Worm (Caenorhabditis elegans) whole organism, L3 larva: Measurements from ENCODE around the gene perm-5.
A peak's percentile ranks its signal among the peaks of the same experiment; 100 is the strongest.

Source experiments
- R02D3.7 ChIP-seq: fragments of 150-350 bp; optimal IDR thresholded peaks from 2 replicates; lab custom pipeline; 2014; ENCODE audit warnings: missing biosample characterization, missing genetic modification characterization
- ZK546.5 ChIP-seq: sonication (generic microtip); optimal IDR thresholded peaks from 2 replicates; lab custom pipeline; 2017; ENCODE audit warnings: missing biosample characterization, missing genetic modification characterization
- ama-1 ChIP-seq: fragments of 150-350 bp; optimal IDR thresholded peaks from 2 replicates; lab custom pipeline; 2018
- ceh-28 ChIP-seq: fragments of 150-350 bp; optimal IDR thresholded peaks from 2 replicates; lab custom pipeline; 2014; ENCODE audit warnings: missing biosample characterization, missing genetic modification reagents, missing genetic modification characterization
- ceh-9 ChIP-seq: sonication (generic microtip); optimal IDR thresholded peaks from 2 replicates; lab custom pipeline; 2018; ENCODE audit warnings: missing biosample characterization, missing genetic modification characterization
- daf-12 ChIP-seq: fragments of 150-350 bp; optimal IDR thresholded peaks from 2 replicates; lab custom pipeline; 2014; ENCODE audit warnings: missing biosample characterization, missing genetic modification reagents, missing genetic modification characterization
- egl-27 ChIP-seq: sonication (generic microtip); optimal IDR thresholded peaks from 4 replicates; lab custom pipeline; 2017; ENCODE audit warnings: missing biosample characterization, missing genetic modification reagents, missing genetic modification characterization
- egl-5 ChIP-seq: fragments of 150-350 bp; optimal IDR thresholded peaks from 2 replicates; lab custom pipeline; 2017; ENCODE audit warnings: missing biosample characterization, missing genetic modification reagents, missing genetic modification characterization, inconsistent platforms
- elt-3 ChIP-seq, 3 experiments: fragments of 150-350 bp in 1 of 3; sonication (generic microtip) in 2 of 3; optimal IDR thresholded peaks; 2 replicates in 2 of 3; 4 replicates in 1 of 3; lab custom pipeline; 2014 to 2017; ENCODE audit warnings: missing biosample characterization in 3 of 3, missing genetic modification characterization in 3 of 3
- fkh-10 ChIP-seq: sonication (generic microtip); optimal IDR thresholded peaks from 2 replicates; lab custom pipeline; 2017; ENCODE audit warnings: missing biosample characterization, missing genetic modification reagents, missing genetic modification characterization
- fkh-2 ChIP-seq: fragments of 150-350 bp; optimal IDR thresholded peaks from 2 replicates; lab custom pipeline; 2014; ENCODE audit warnings: missing biosample characterization, missing genetic modification reagents, missing genetic modification characterization
- lsy-12 ChIP-seq: sonication (generic microtip); optimal IDR thresholded peaks from 2 replicates; lab custom pipeline; 2016; ENCODE audit warnings: mild to moderate bottlenecking, missing genetic modification characterization, missing compliant biosample characterization
- mdl-1 ChIP-seq: fragments of 150-350 bp; optimal IDR thresholded peaks from 2 replicates; lab custom pipeline; 2014; ENCODE audit warnings: missing biosample characterization, missing genetic modification characterization
- nhr-11 ChIP-seq: fragments of 150-350 bp; optimal IDR thresholded peaks from 2 replicates; lab custom pipeline; 2014; ENCODE audit warnings: missing biosample characterization, missing genetic modification characterization
- nhr-23 ChIP-seq: fragments of 150-350 bp; optimal IDR thresholded peaks from 2 replicates; lab custom pipeline; 2014; ENCODE audit warnings: missing biosample characterization, missing genetic modification reagents, missing genetic modification characterization
- nhr-237 ChIP-seq: fragments of 150-350 bp; optimal IDR thresholded peaks from 2 replicates; lab custom pipeline; 2014; ENCODE audit warnings: missing biosample characterization, missing genetic modification characterization
- nhr-25 ChIP-seq: sonication (generic microtip); optimal IDR thresholded peaks from 2 replicates; lab custom pipeline; 2017; ENCODE audit warnings: missing biosample characterization, missing genetic modification characterization
- nhr-28 ChIP-seq: fragments of 150-350 bp; optimal IDR thresholded peaks from 2 replicates; lab custom pipeline; 2014; ENCODE audit warnings: missing biosample characterization, missing genetic modification characterization
- nhr-67 ChIP-seq: fragments of 150-350 bp; optimal IDR thresholded peaks from 2 replicates; lab custom pipeline; 2014; ENCODE audit warnings: missing biosample characterization, missing genetic modification characterization
- nhr-76 ChIP-seq: fragments of 150-350 bp; sonication (generic microtip); optimal IDR thresholded peaks from 5 replicates; lab custom pipeline; 2014; ENCODE audit warnings: missing biosample characterization, missing genetic modification characterization
- nhr-77 ChIP-seq: fragments of 150-350 bp; optimal IDR thresholded peaks from 2 replicates; lab custom pipeline; 2014; ENCODE audit warnings: missing biosample characterization, missing genetic modification characterization
- pha-4 ChIP-seq: fragments of 150-350 bp; optimal IDR thresholded peaks from 2 replicates; lab custom pipeline; 2014; ENCODE audit warnings: missing biosample characterization, missing genetic modification reagents, missing genetic modification characterization
- sea-2 ChIP-seq: fragments of 150-350 bp; sonication (generic microtip); optimal IDR thresholded peaks from 4 replicates; lab custom pipeline; 2014; ENCODE audit warnings: missing biosample characterization, missing genetic modification reagents, missing genetic modification characterization
- tbx-2 ChIP-seq: sonication (generic microtip); optimal IDR thresholded peaks from 2 replicates; lab custom pipeline; 2016; ENCODE audit warnings: mild to moderate bottlenecking, missing genetic modification characterization, missing compliant biosample characterization
- zag-1 ChIP-seq: fragments of 150-350 bp; optimal IDR thresholded peaks from 2 replicates; lab custom pipeline; 2014; ENCODE audit warnings: missing biosample characterization, missing genetic modification characterization
- ztf-11 ChIP-seq: fragments of 150-350 bp; optimal IDR thresholded peaks from 2 replicates; lab custom pipeline; 2014; ENCODE audit warnings: missing biosample characterization, missing genetic modification characterization

The perm-5 gene

DNA sequence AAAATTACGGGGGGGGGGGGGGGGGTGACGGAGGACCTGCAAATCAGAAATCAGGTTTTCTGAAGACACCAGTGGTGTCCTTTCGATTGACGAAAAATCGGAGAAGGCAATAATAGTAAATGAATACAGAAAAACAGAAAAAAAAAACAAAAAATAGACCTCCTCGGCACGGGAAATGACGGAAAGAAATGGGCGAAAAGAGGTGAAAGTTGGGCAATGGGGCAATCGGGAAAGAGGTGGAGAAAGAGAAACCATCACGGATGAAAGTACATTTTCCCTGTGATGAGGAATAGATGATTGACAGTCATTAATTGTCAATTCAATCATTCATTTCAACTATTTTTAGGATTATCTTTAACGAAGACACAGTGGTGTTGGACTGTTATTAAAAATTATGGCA lies 649 bp upstream of the perm-5 start:
- TF ChIP-seq ama-1 (lab: Kevin White, UChicago), result no peak
- TF ChIP-seq fkh-2 (tag; lab: Kevin White, UChicago), result no peak
- TF ChIP-seq tbx-2 (tag; lab: Kevin White, UChicago), result no peak
- TF ChIP-seq sea-2 (GFP tag; lab: Kevin White, UChicago), result no peak
- TF ChIP-seq egl-27 (tag; lab: Kevin White, UChicago), result no peak
- TF ChIP-seq nhr-23, result peak; percentile 5

- TF ChIP-seq ceh-9 (tag; lab: Kevin White, UChicago), result no peak
- no peak for TF ChIP-seq ZK546.5 (tag; lab: Kevin White, UChicago)
- no peak for TF ChIP-seq R02D3.7
- no peak for TF ChIP-seq mdl-1 (tag; lab: Kevin White, UChicago)
- TF ChIP-seq nhr-67 (tag; lab: Kevin White, UChicago), result no peak
- TF ChIP-seq pha-4 (tag; lab: Kevin White, UChicago), result no peak
- peak; percentile 50 for TF ChIP-seq nhr-25 (tag; lab: Kevin White, UChicago)
Observed at ce11 chrIV:5701646-5702045, 1.6 kb downstream of the perm-5 start.

- peak; percentile 64 for TF ChIP-seq nhr-25 (tag; lab: Kevin White, UChicago)
- no peak for TF ChIP-seq nhr-28 (tag; lab: Kevin White, UChicago)
Observed at ce11 chrIV:5700372-5700771, 2.9 kb downstream of the perm-5 start.

DNA sequence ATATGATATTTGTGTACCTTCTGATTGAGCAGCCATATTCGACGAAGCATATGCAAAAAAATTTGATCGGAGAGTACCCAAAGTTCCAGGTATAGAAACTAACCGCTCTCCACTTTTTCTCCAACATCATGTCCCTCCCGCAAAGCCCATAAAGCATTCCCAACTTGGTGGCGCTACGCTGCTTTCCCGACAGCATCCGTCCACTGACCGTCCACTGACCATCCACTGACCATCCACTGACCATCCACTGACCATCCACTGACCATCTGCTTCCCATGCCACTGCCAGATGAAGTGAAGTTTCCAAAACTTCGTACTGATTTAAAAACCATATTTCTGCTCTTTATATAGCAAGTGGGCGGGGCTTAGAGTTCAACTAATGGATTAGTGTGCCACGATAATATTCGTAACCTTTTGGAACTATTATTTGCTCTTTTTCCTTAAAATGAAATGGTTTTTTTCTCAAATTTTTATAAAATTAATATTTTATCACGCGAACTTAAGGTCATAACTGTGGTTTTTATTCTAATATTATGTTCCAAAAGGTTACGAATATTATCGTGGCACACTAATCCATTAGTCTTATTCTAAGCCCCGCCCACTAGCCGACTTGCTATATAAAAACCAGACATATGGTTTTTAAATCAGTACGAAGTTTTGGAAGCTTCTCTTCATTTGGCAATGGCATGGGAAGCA lies 12.7 kb downstream of the perm-5 start, which contains the start of gene C55C3.8:
Gene C55C3.8, plus strand, starts transcription at position 645 of the 695 bp plus-strand sequence.
- TF ChIP-seq nhr-237 (tag; lab: Kevin White, UChicago) (no peak), egl-5 (tag; lab: Kevin White, UChicago) (no peak), fkh-10 (GFP tag; lab: Kevin White, UChicago) (no peak), mdl-1 (tag; lab: Kevin White, UChicago) (no peak), ceh-9 (tag; lab: Kevin White, UChicago) (no peak)

DNA sequence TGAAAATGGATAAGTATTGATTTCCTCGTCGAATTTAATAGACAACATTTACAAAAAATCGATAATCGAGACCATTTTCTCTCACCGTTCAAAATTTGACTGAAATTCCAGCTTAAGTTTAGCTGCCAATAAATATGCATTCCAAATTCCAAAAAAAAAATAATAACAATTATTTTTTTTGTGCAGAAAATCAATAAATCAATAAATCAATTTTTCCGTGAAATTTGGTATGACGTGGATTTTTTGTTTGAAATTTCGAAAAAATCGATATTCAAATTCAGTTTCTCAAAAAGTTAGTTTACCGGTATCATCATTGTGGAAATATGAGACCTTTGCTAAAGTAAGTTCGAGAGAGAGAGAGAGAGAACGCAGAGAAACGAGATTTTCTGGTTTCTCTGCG lies 18.3 kb downstream of the perm-5 start, which contains the start of gene C55C3.3:
Gene C55C3.3, plus strand, starts transcription at position 274 of the 400 bp plus-strand sequence.
- TF ChIP-seq nhr-11 (tag; lab: Kevin White, UChicago), result no peak
- peak; percentile 97 for TF ChIP-seq ceh-28

DNA sequence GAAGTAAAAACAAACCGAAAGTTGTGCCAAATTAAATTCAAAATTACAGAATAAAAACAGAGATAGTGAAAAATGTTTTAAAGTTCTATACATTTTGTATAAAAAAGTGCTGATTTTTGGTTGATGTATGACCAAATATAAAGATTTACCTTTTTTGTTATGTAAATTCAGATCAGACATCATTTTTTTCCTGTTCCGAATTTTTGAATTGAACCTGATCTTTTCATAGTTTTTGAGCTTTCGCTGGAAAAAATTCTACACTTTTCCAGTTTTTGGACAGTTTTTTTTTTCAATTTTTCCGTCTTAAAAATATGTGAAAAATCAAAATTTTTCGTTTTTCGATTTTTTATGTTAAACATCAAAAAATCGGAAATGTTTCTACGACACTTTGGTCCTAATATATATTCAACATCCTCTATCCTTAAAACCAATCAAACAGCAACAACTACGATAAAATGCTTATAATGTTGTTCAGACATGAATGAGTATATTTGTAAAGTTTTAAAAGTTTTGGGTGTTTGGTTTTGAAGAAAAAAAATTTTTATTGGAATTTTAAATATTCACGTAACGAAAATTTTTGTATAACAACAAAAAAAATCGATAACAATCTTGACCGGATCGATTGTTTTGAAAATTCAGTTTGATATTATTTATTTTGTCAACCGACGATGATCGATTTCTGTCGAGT lies 20.6 kb downstream of the perm-5 start, which contains the start of the genes C55C3.7 and C55C3.6:
Gene C55C3.7, minus strand, starts transcription at position 101 of the 688 bp plus-strand sequence.
Gene C55C3.6, plus strand, starts transcription at position 638 of the 688 bp plus-strand sequence.
- TF ChIP-seq daf-12 (tag; lab: Kevin White, UChicago) (no peak), zag-1 (tag; lab: Kevin White, UChicago) (no peak), elt-3 (tag; optimal IDR thresholded peaks at IDR 0.05; lab: Kevin White, UChicago) (no peak), egl-5 (tag; lab: Kevin White, UChicago) (no peak), egl-27 (tag; lab: Kevin White, UChicago) (no peak), R02D3.7 (no peak), tbx-2 (tag; lab: Kevin White, UChicago) (no peak), nhr-77 (no peak), ztf-11 (no peak), pha-4 (tag; lab: Kevin White, UChicago) (no peak), nhr-76 (no peak), fkh-10 (GFP tag; lab: Kevin White, UChicago) (no peak), nhr-11 (tag; lab: Kevin White, UChicago) (no peak), lsy-12 (tag; lab: Kevin White, UChicago) (no peak)

DNA sequence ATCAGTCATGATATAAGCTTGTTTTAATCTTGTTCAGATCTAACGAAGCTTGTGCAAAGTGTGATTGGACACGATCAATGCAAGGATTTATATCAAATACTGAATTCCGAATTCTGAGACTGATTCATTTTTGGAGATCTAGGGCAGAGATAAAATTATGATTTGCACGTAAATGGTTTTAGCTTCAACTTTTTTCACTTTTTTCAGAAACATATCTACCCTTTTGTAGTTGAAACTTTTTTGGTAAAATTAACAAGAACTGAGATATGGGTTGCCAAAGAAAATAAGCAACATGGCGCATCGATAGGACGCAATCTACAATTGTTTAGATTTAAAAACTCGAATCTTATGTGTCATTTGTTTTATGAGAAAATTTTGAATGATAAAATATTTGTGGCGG lies 25.2 kb downstream of the perm-5 start, which contains the start of gene C55C3.4:
Gene C55C3.4, minus strand, starts transcription at position 101 of the 400 bp plus-strand sequence.
- TF ChIP-seq daf-12 (tag; lab: Kevin White, UChicago), result no peak
- TF ChIP-seq, all 47 proteins: peak for 0
